Worm (Caenorhabditis elegans) whole organism, L3 larva: ENCODE measurements around the gene clec-21.

ENCODE experiments used
- aly-2 ChIP-seq: fragments of 150-350 bp; optimal IDR thresholded peaks from 2 replicates; lab custom pipeline; 2014; ENCODE audit warnings: missing biosample characterization, missing genetic modification characterization
- egl-27 ChIP-seq: sonication (generic microtip); optimal IDR thresholded peaks from 4 replicates; lab custom pipeline; 2017; ENCODE audit warnings: missing biosample characterization, missing genetic modification reagents, missing genetic modification characterization
- hmg-11 ChIP-seq: sonication (generic microtip); optimal IDR thresholded peaks from 2 replicates; lab custom pipeline; 2016; ENCODE audit warnings: missing genetic modification characterization, missing compliant biosample characterization
- lin-15B ChIP-seq: fragments of 150-350 bp; optimal IDR thresholded peaks from 2 replicates; lab custom pipeline; 2014; ENCODE audit warnings: missing biosample characterization, missing genetic modification characterization
- nhr-76 ChIP-seq: fragments of 150-350 bp; sonication (generic microtip); optimal IDR thresholded peaks from 5 replicates; lab custom pipeline; 2014; ENCODE audit warnings: missing biosample characterization, missing genetic modification characterization
- nhr-77 ChIP-seq: fragments of 150-350 bp; optimal IDR thresholded peaks from 2 replicates; lab custom pipeline; 2014; ENCODE audit warnings: missing biosample characterization, missing genetic modification characterization
- skn-1 ChIP-seq: fragments of 150-350 bp; optimal IDR thresholded peaks from 2 replicates; lab custom pipeline; 2014; ENCODE audit warnings: missing biosample characterization, missing genetic modification characterization
- snpc-4 ChIP-seq: fragments of 150-350 bp; optimal IDR thresholded peaks from 2 replicates; lab custom pipeline; 2014; ENCODE audit warnings: missing biosample characterization, missing genetic modification characterization

DNA sequence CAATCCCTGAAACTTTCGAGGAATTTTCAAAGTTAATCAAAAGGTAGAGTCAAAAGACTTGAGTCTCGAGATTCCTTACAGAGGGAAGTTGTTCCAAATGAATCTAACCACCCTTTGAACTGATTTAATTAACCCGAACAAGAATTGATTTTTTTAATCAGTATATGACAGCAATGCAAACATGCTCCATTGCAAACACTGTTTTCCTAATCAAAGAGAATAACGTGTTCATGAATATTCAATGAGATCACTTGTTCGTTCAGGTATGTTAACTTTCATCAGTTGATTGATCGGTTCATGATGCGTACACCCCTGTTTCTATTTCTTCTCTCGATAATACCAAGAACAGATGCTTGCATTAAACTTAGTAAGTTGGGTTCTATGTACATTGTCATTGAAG lies 41.6 kb upstream of the clec-21 start, which contains the start of gene C08E3.14:
- TF ChIP-seq aly-2 (tag; lab: Kevin White, UChicago): no peak
- no peak for TF ChIP-seq hmg-11 (tag; lab: Kevin White, UChicago)
- no peak for TF ChIP-seq nhr-76
- TF ChIP-seq egl-27: no peak
- TF ChIP-seq snpc-4 (tag; lab: Kevin White, UChicago): no peak
- TF ChIP-seq skn-1 (tag; lab: Kevin White, UChicago): no peak
- TF ChIP-seq lin-15B (tag; lab: Kevin White, UChicago): no peak
- no peak for TF ChIP-seq nhr-77 (tag; lab: Kevin White, UChicago)
